Worm (Caenorhabditis elegans) whole organism, L2 larva: ENCODE data around the gene C17H12.2.

ENCODE experiments used
- C34F6.9 ChIP-seq: fragments of 150-350 bp; optimal IDR thresholded peaks from 2 replicates; lab custom pipeline; 2014; ENCODE audit warnings: missing biosample characterization, missing genetic modification characterization
- F13H6.1 ChIP-seq: sonication (generic microtip); optimal IDR thresholded peaks from 2 replicates; lab custom pipeline; 2016; ENCODE audit warnings: missing genetic modification characterization, missing compliant biosample characterization
- R02D3.7 ChIP-seq: fragments of 150-350 bp; optimal IDR thresholded peaks from 2 replicates; lab custom pipeline; 2014; ENCODE audit warnings: missing biosample characterization, missing genetic modification characterization
- Y55F3AM.14 ChIP-seq: fragments of 200-800 bp; sonication (Bioruptor generic); optimal IDR thresholded peaks from 2 replicates; lab custom pipeline; 2018; ENCODE audit warnings: mild to moderate bottlenecking, missing genetic modification characterization, missing compliant biosample characterization
- ZK546.5 ChIP-seq: sonication (generic microtip); optimal IDR thresholded peaks from 2 replicates; lab custom pipeline; 2017; ENCODE audit warnings: missing biosample characterization, missing genetic modification characterization
- alr-1 ChIP-seq: fragments of 150-350 bp; optimal IDR thresholded peaks from 2 replicates; lab custom pipeline; 2014; ENCODE audit warnings: missing biosample characterization, missing genetic modification characterization
- ama-1 ChIP-seq: fragments of 150-350 bp; optimal IDR thresholded peaks from 2 replicates; lab custom pipeline; 2018; ENCODE audit warnings: inconsistent platforms
- blmp-1 ChIP-seq: sonication (generic microtip); optimal IDR thresholded peaks from 2 replicates; lab custom pipeline; 2017; ENCODE audit warnings: missing genetic modification characterization, mild to moderate bottlenecking, missing compliant biosample characterization, antibody characterized with exemption, moderate library complexity; ENCODE audit not compliant: insufficient read depth
- ceh-16 ChIP-seq: fragments of 150-350 bp; optimal IDR thresholded peaks from 2 replicates; lab custom pipeline; 2014; ENCODE audit warnings: missing biosample characterization, missing genetic modification characterization
- ceh-82 ChIP-seq: fragments of 150-350 bp; optimal IDR thresholded peaks from 2 replicates; lab custom pipeline; 2014; ENCODE audit warnings: missing biosample characterization, missing genetic modification characterization
- crh-2 ChIP-seq: sonication (generic microtip); optimal IDR thresholded peaks from 2 replicates; lab custom pipeline; 2017; ENCODE audit warnings: missing biosample characterization, missing genetic modification characterization
- egl-27 ChIP-seq: sonication (generic microtip); optimal IDR thresholded peaks from 3 replicates; lab custom pipeline; 2017; ENCODE audit warnings: missing biosample characterization, missing genetic modification reagents, missing genetic modification characterization
- elt-1 ChIP-seq: fragments of 150-350 bp; optimal IDR thresholded peaks from 2 replicates; lab custom pipeline; 2014; ENCODE audit warnings: missing biosample characterization, missing genetic modification characterization
- fos-1 ChIP-seq: fragments of 150-350 bp; optimal IDR thresholded peaks from 2 replicates; lab custom pipeline; 2014; ENCODE audit warnings: missing biosample characterization, missing genetic modification characterization
- gmeb-1 ChIP-seq: fragments of 150-350 bp; optimal IDR thresholded peaks from 2 replicates; lab custom pipeline; 2014; ENCODE audit warnings: missing biosample characterization, missing genetic modification characterization
- lin-11 ChIP-seq: fragments of 150-350 bp; sonication (generic microtip); optimal IDR thresholded peaks from 2 replicates; lab custom pipeline; 2014; ENCODE audit warnings: missing biosample characterization, missing genetic modification characterization, inconsistent platforms, mixed read lengths
- lin-13 ChIP-seq: fragments of 150-350 bp; optimal IDR thresholded peaks from 2 replicates; lab custom pipeline; 2014; ENCODE audit warnings: missing biosample characterization, missing genetic modification reagents, missing genetic modification characterization
- lin-39 ChIP-seq: fragments of 150-350 bp; optimal IDR thresholded peaks from 2 replicates; lab custom pipeline; 2014; ENCODE audit warnings: missing biosample characterization, missing genetic modification reagents, missing genetic modification characterization
- lsy-2 ChIP-seq, 2 experiments: fragments of 150-350 bp in 1 of 2; sonication (generic microtip) in 1 of 2; optimal IDR thresholded peaks; 2 replicates each; lab custom pipeline; 2014 to 2017; ENCODE audit warnings: missing biosample characterization in 2 of 2, missing genetic modification characterization in 2 of 2
- mab-5 ChIP-seq: fragments of 150-350 bp; optimal IDR thresholded peaks from 2 replicates; lab custom pipeline; 2014; ENCODE audit warnings: missing biosample characterization, missing genetic modification characterization
- mbf-1 ChIP-seq: sonication (generic microtip); optimal IDR thresholded peaks from 2 replicates; lab custom pipeline; 2017; ENCODE audit warnings: missing biosample characterization, missing genetic modification characterization
- mdl-1 ChIP-seq, 2 experiments: fragments of 150-350 bp in 1 of 2; sonication (generic microtip) in 1 of 2; optimal IDR thresholded peaks; 2 replicates each; lab custom pipeline; 2017; ENCODE audit warnings: missing biosample characterization in 2 of 2, missing genetic modification characterization in 2 of 2
- nhr-10 ChIP-seq: sonication (generic microtip); optimal IDR thresholded peaks from 2 replicates; lab custom pipeline; 2017; ENCODE audit warnings: missing biosample characterization, missing genetic modification characterization
- nhr-11 ChIP-seq: fragments of 150-350 bp; optimal IDR thresholded peaks from 2 replicates; lab custom pipeline; 2014; ENCODE audit warnings: missing biosample characterization, missing genetic modification characterization
- nhr-12 ChIP-seq: fragments of 150-350 bp; optimal IDR thresholded peaks from 2 replicates; lab custom pipeline; 2014; ENCODE audit warnings: missing biosample characterization, missing genetic modification characterization
- nhr-129 ChIP-seq: fragments of 150-350 bp; optimal IDR thresholded peaks from 2 replicates; lab custom pipeline; 2014; ENCODE audit warnings: missing biosample characterization, missing genetic modification characterization
- nhr-25 ChIP-seq: fragments of 150-350 bp; sonication (generic microtip); optimal IDR thresholded peaks from 3 replicates; lab custom pipeline; 2014; ENCODE audit warnings: missing biosample characterization, missing genetic modification characterization
- nhr-6 ChIP-seq: fragments of 150-350 bp; optimal IDR thresholded peaks from 2 replicates; lab custom pipeline; 2014; ENCODE audit warnings: missing biosample characterization, missing genetic modification characterization
- peb-1 ChIP-seq: fragments of 150-350 bp; optimal IDR thresholded peaks from 2 replicates; lab custom pipeline; 2014; ENCODE audit warnings: missing biosample characterization, missing genetic modification characterization
- sem-4 ChIP-seq: fragments of 150-350 bp; optimal IDR thresholded peaks from 2 replicates; lab custom pipeline; 2014; ENCODE audit warnings: missing biosample characterization, missing genetic modification reagents, missing genetic modification characterization
- skn-1 ChIP-seq: sonication (generic microtip); optimal IDR thresholded peaks from 2 replicates; lab custom pipeline; 2017; ENCODE audit warnings: missing biosample characterization, missing genetic modification characterization
- sma-3 ChIP-seq: sonication (generic microtip); optimal IDR thresholded peaks from 2 replicates; lab custom pipeline; 2016; ENCODE audit warnings: missing genetic modification reagents, missing genetic modification characterization, missing compliant biosample characterization
- sma-9 ChIP-seq, 2 experiments: fragments of 150-350 bp in 1 of 2; sonication (generic microtip) in 1 of 2; optimal IDR thresholded peaks; 2 replicates each; lab custom pipeline; 2014 to 2016; ENCODE audit warnings: missing genetic modification characterization in 2 of 2, mild to moderate bottlenecking in 1 of 2, missing biosample characterization in 1 of 2, missing compliant biosample characterization in 1 of 2, missing genetic modification reagents in 1 of 2, moderate library complexity in 1 of 2
- unc-39 ChIP-seq: fragments of 150-350 bp; optimal IDR thresholded peaks from 2 replicates; lab custom pipeline; 2014; ENCODE audit warnings: missing biosample characterization, missing genetic modification characterization
- unc-55 ChIP-seq: fragments of 150-350 bp; sonication (generic microtip); optimal IDR thresholded peaks from 3 replicates; lab custom pipeline; 2014; ENCODE audit warnings: missing biosample characterization, missing genetic modification reagents, missing genetic modification characterization
- unc-62 ChIP-seq: fragments of 150-350 bp; optimal IDR thresholded peaks from 2 replicates; lab custom pipeline; 2014; ENCODE audit warnings: missing biosample characterization, missing genetic modification reagents, missing genetic modification characterization
- zag-1 ChIP-seq: fragments of 150-350 bp; optimal IDR thresholded peaks from 2 replicates; lab custom pipeline; 2014; ENCODE audit warnings: missing biosample characterization, missing genetic modification characterization
- ztf-11 ChIP-seq: sonication (generic microtip); optimal IDR thresholded peaks from 2 replicates; lab custom pipeline; 2017; ENCODE audit warnings: missing biosample characterization, missing genetic modification characterization
- ztf-4 ChIP-seq: fragments of 150-350 bp; optimal IDR thresholded peaks from 2 replicates; lab custom pipeline; 2014; ENCODE audit warnings: missing biosample characterization, missing genetic modification characterization

Gene C17H12.2

ce11 chrIV:6839091-6839522, 48.8 kb upstream of the C17H12.2 start:
- TF ChIP-seq lin-13 (GFP tag; lab: Kevin White, UChicago) = peak; percentile 72
- TF ChIP-seq skn-1 (tag; lab: Kevin White, UChicago) = peak; percentile 23
- peak; percentile 15 for TF ChIP-seq ZK546.5 (tag; lab: Kevin White, UChicago)
- TF ChIP-seq C34F6.9 (tag; lab: Kevin White, UChicago) = peak; percentile 96
- TF ChIP-seq unc-55 = peak; percentile 94
- peak; percentile 92 for TF ChIP-seq zag-1 (tag; lab: Kevin White, UChicago)
- peak; percentile 88 for TF ChIP-seq crh-2
- no peak for TF ChIP-seq ama-1 (lab: Kevin White, UChicago)
- TF ChIP-seq nhr-11 (tag; lab: Kevin White, UChicago) = no peak
- no peak for TF ChIP-seq lin-11 (tag; lab: Kevin White, UChicago)
- TF ChIP-seq nhr-10 = peak; percentile 51
- peak; percentile 61 for TF ChIP-seq sma-3 (GFP tag; lab: Kevin White, UChicago)
- peak; percentile 2 for TF ChIP-seq unc-39 (tag; lab: Kevin White, UChicago)
- TF ChIP-seq egl-27 (tag; lab: Kevin White, UChicago) = peak; percentile 81
- TF ChIP-seq lin-39 (tag; lab: Kevin White, UChicago) = no peak
- peak; percentile 49 to 86 for TF ChIP-seq lsy-2 (tag; optimal IDR thresholded peaks at IDR 0.05; lab: Kevin White, UChicago)
- no peak for TF ChIP-seq alr-1
- TF ChIP-seq mab-5 (tag; lab: Kevin White, UChicago) = peak; percentile 79
- TF ChIP-seq ceh-82 (tag; lab: Kevin White, UChicago) = peak; percentile 65
- TF ChIP-seq sem-4 (tag; lab: Kevin White, UChicago) = peak; percentile 68
- TF ChIP-seq ceh-16 (tag; lab: Kevin White, UChicago) = no peak
- peak; percentile 95 for TF ChIP-seq F13H6.1 (tag; lab: Kevin White, UChicago)
- peak; percentile 55 for TF ChIP-seq ztf-4 (tag; lab: Kevin White, UChicago)
- TF ChIP-seq nhr-12 (tag; lab: Kevin White, UChicago) = no peak
- TF ChIP-seq ztf-11 (tag; lab: Kevin White, UChicago) = no peak
- no peak for TF ChIP-seq mbf-1 (tag; lab: Kevin White, UChicago)
- peak; percentile 41 for TF ChIP-seq blmp-1 (tag; lab: Kevin White, UChicago)
- peak; percentile 79 for TF ChIP-seq nhr-6 (tag; lab: Kevin White, UChicago)
- TF ChIP-seq fos-1 (tag; lab: Kevin White, UChicago) = peak; percentile 89
- peak; percentile 61 for TF ChIP-seq gmeb-1 (tag; lab: Kevin White, UChicago)
- peak; percentile 77 for TF ChIP-seq nhr-129 (tag; lab: Kevin White, UChicago)
- peak; percentile 53 for TF ChIP-seq unc-62
- peak; percentile 82 for TF ChIP-seq Y55F3AM.14 (GFP tag; lab: Kevin White, UChicago)
- no peak for TF ChIP-seq peb-1
- TF ChIP-seq mdl-1 (tag; optimal IDR thresholded peaks at IDR 0.05; lab: Kevin White, UChicago) = peak; percentile 62 to 81
- no peak for TF ChIP-seq nhr-25 (tag; lab: Kevin White, UChicago)
- peak; percentile 98 for TF ChIP-seq sma-9 (GFP tag; optimal IDR thresholded peaks at IDR 0.05; lab: Kevin White, UChicago)
- no peak for TF ChIP-seq sma-9 (tag; optimal IDR thresholded peaks at IDR 0.05; lab: Kevin White, UChicago)

ce11 chrIV:6836769-6837168, 46.5 kb upstream of the C17H12.2 start:
- TF ChIP-seq elt-1 (tag; lab: Kevin White, UChicago) (no peak), blmp-1 (tag; lab: Kevin White, UChicago) (no peak), crh-2 (peak; percentile 5), lsy-2 (tag; optimal IDR thresholded peaks at IDR 0.05; lab: Kevin White, UChicago) (peak in 1 of 2 experiments; percentile 38), sem-4 (tag; lab: Kevin White, UChicago) (peak; percentile 57)

ce11 chrIV:6834705-6835104, 44.4 kb upstream of the C17H12.2 start:
- TF ChIP-seq nhr-25 (tag; lab: Kevin White, UChicago) (no peak), R02D3.7 (no peak), mdl-1 (tag; optimal IDR thresholded peaks at IDR 0.05; lab: Kevin White, UChicago) (no peak), sma-3 (GFP tag; lab: Kevin White, UChicago) (no peak), lsy-2 (tag; optimal IDR thresholded peaks at IDR 0.05; lab: Kevin White, UChicago) (peak in 1 of 2 experiments; percentile 4), C34F6.9 (tag; lab: Kevin White, UChicago) (peak; percentile 34), mbf-1 (tag; lab: Kevin White, UChicago) (no peak), lin-39 (tag; lab: Kevin White, UChicago) (no peak), blmp-1 (tag; lab: Kevin White, UChicago) (no peak), F13H6.1 (tag; lab: Kevin White, UChicago) (no peak), nhr-129 (tag; lab: Kevin White, UChicago) (no peak), Y55F3AM.14 (GFP tag; lab: Kevin White, UChicago) (no peak), peb-1 (no peak), sma-9 (GFP tag; optimal IDR thresholded peaks at IDR 0.05; lab: Kevin White, UChicago) (peak; percentile 42), sma-9 (tag; optimal IDR thresholded peaks at IDR 0.05; lab: Kevin White, UChicago) (no peak), unc-55 (peak; percentile 21), ceh-82 (tag; lab: Kevin White, UChicago) (no peak), crh-2 (no peak), alr-1 (no peak)
